Fruit fly (Drosophila melanogaster) whole organism, embryonic: ENCODE results near the gene CG32188.
A peak's percentile ranks its signal among the peaks of the same experiment; 100 is the strongest.

ENCODE experiments used
- Bgb ChIP-seq: fragments of 200-800 bp; sonication (Bioruptor generic); IDR thresholded peaks from 2 replicates; pipeline ENCODE4 v1.3.6; 2022; ENCODE audit warnings: missing biosample characterization, missing genetic modification characterization; ENCODE audit not compliant: partially characterized antibody
- CG10366 ChIP-seq: fragments of 200-800 bp; sonication (Bioruptor generic); IDR thresholded peaks from 2 replicates; pipeline ENCODE4 v1.3.6; 2022; ENCODE audit warnings: missing biosample characterization, missing genetic modification characterization
- CG11696 ChIP-seq: fragments of 200-800 bp; sonication (Bioruptor generic); IDR thresholded peaks from 2 replicates; pipeline ENCODE4 v1.3.6; 2022; ENCODE audit warnings: missing biosample characterization, missing genetic modification characterization
- CG12391 ChIP-seq: fragments of 200-800 bp; sonication (Bioruptor generic); optimal IDR thresholded peaks from 3 replicates; lab custom pipeline; 2018; ENCODE audit warnings: missing biosample characterization, mild to moderate bottlenecking, missing genetic modification characterization, moderate library complexity
- CG15479 ChIP-seq: fragments of 200-800 bp; sonication (Bioruptor generic); optimal IDR thresholded peaks from 3 replicates; lab custom pipeline; 2019; ENCODE audit warnings: missing biosample characterization, mild to moderate bottlenecking, missing genetic modification characterization, moderate library complexity
- CG16779 ChIP-seq: fragments of 200-800 bp; sonication (Bioruptor generic); IDR thresholded peaks from 2 replicates; pipeline ENCODE4 v1.3.6; 2022; ENCODE audit warnings: missing biosample characterization, missing genetic modification characterization
- CG31388 ChIP-seq: fragments of 200-800 bp; sonication (Bioruptor generic); optimal IDR thresholded peaks from 2 replicates; lab custom pipeline; 2016; ENCODE audit warnings: missing biosample characterization, missing genetic modification characterization
- CG32532 ChIP-seq: fragments of 200-800 bp; sonication (Bioruptor generic); IDR thresholded peaks from 2 replicates; pipeline ENCODE4 v1.3.6; 2022; ENCODE audit warnings: missing biosample characterization, missing genetic modification characterization
- CG3281 ChIP-seq: fragments of 200-800 bp; sonication (Bioruptor generic); optimal IDR thresholded peaks from 3 replicates; lab custom pipeline; 2017; ENCODE audit warnings: missing biosample characterization, mild to moderate bottlenecking, missing genetic modification characterization
- CG34224 ChIP-seq: fragments of 200-800 bp; sonication (Bioruptor generic); IDR thresholded peaks from 3 replicates; pipeline ENCODE4 v1.3.6; 2022; ENCODE audit warnings: missing biosample characterization, missing genetic modification characterization; ENCODE audit not compliant: partially characterized antibody
- CG7357 ChIP-seq: fragments of 200-800 bp; sonication (Bioruptor generic); IDR thresholded peaks from 3 replicates; pipeline ENCODE4 v1.3.6; 2022; ENCODE audit warnings: missing biosample characterization, missing genetic modification characterization
- CG9609 ChIP-seq: fragments of 200-800 bp; sonication (Bioruptor generic); optimal IDR thresholded peaks from 3 replicates; lab custom pipeline; 2016; ENCODE audit warnings: missing biosample characterization, missing genetic modification characterization
- D19B ChIP-seq: fragments of 200-800 bp; sonication (Bioruptor generic); optimal IDR thresholded peaks from 2 replicates; lab custom pipeline; 2017; ENCODE audit warnings: missing biosample characterization, mild to moderate bottlenecking, missing genetic modification characterization
- Dbx ChIP-seq: fragments of 200-800 bp; sonication (Bioruptor generic); IDR thresholded peaks from 3 replicates; pipeline ENCODE4 v1.3.6; 2022; ENCODE audit warnings: missing biosample characterization, missing genetic modification characterization
- Drgx ChIP-seq: fragments of 200-800 bp; sonication (Bioruptor generic); IDR thresholded peaks from 2 replicates; pipeline ENCODE4 v1.3.6; 2022; ENCODE audit warnings: missing biosample characterization, missing genetic modification characterization
- E2f2 ChIP-seq: fragments of 200-800 bp; sonication (Bioruptor generic); IDR thresholded peaks from 2 replicates; pipeline ENCODE4 v1.3.6; 2022; ENCODE audit warnings: missing biosample characterization, missing genetic modification characterization
- Elba2 ChIP-seq: fragments of 200-800 bp; sonication (Bioruptor generic); optimal IDR thresholded peaks from 3 replicates; lab custom pipeline; 2016; ENCODE audit warnings: missing biosample characterization, missing genetic modification characterization
- HmgD ChIP-seq: fragments of 200-800 bp; sonication (Bioruptor generic); optimal IDR thresholded peaks from 3 replicates; lab custom pipeline; 2016; ENCODE audit warnings: missing biosample characterization, missing genetic modification characterization
- Hr78 ChIP-seq, 2 experiments: fragments of 200-800 bp in 1 of 2; fragments of >200 bp in 1 of 2; sonication (Bioruptor generic) in 1 of 2; optimal IDR thresholded peaks; 2 replicates each; lab custom pipeline; 2017 to 2019; ENCODE audit warnings: missing biosample characterization in 2 of 2, missing genetic modification characterization in 2 of 2, mild to moderate bottlenecking in 1 of 2, moderate library complexity in 1 of 2
- Hsf ChIP-seq: fragments of 200-800 bp; sonication (Bioruptor generic); optimal IDR thresholded peaks from 3 replicates; lab custom pipeline; 2016; ENCODE audit warnings: missing biosample characterization, missing genetic modification characterization
- MBD-R2 ChIP-seq: fragments of 200-800 bp; sonication (Bioruptor generic); IDR thresholded peaks from 2 replicates; pipeline ENCODE4 v1.3.6; 2022; ENCODE audit warnings: missing biosample characterization, missing genetic modification characterization
- Meics ChIP-seq: fragments of 200-800 bp; sonication (Bioruptor generic); optimal IDR thresholded peaks from 2 replicates; lab custom pipeline; 2017; ENCODE audit warnings: missing biosample characterization, mild to moderate bottlenecking, missing genetic modification characterization
- NFAT ChIP-seq: fragments of 200-800 bp; sonication (Bioruptor generic); IDR thresholded peaks from 2 replicates; pipeline ENCODE4 v1.3.6; 2022; ENCODE audit warnings: missing biosample characterization, missing genetic modification characterization
- Nf-YB ChIP-seq: fragments of 200-800 bp; sonication (Bioruptor generic); optimal IDR thresholded peaks from 3 replicates; lab custom pipeline; 2019; ENCODE audit warnings: missing biosample characterization, mild to moderate bottlenecking, missing genetic modification characterization, moderate library complexity
- Trl ChIP-seq, 3 experiments: fragments of >200 bp in 2 of 3; fragments of 200-800 bp in 1 of 3; sonication (Bioruptor generic) in 1 of 3; optimal IDR thresholded peaks; 2 replicates in 1 of 3; 3 replicates in 2 of 3; lab custom pipeline; 2016 to 2017; ENCODE audit warnings: missing biosample characterization in 1 of 3, missing genetic modification characterization in 1 of 3
- caup ChIP-seq: fragments of 200-800 bp; sonication (Bioruptor generic); optimal IDR thresholded peaks from 3 replicates; lab custom pipeline; 2017; ENCODE audit warnings: missing biosample characterization, mild to moderate bottlenecking, missing genetic modification characterization, moderate library complexity; ENCODE audit not compliant: severe bottlenecking
- chinmo ChIP-seq: fragments of 200-800 bp; sonication (Bioruptor generic); IDR thresholded peaks from 4 replicates; pipeline ENCODE4 v1.3.6; 2022; ENCODE audit warnings: missing biosample characterization, missing genetic modification characterization; ENCODE audit not compliant: partially characterized antibody
- ci ChIP-seq: fragments of 200-800 bp; sonication (Bioruptor generic); IDR thresholded peaks from 3 replicates; pipeline ENCODE4 v1.3.6; 2022; ENCODE audit warnings: missing biosample characterization, missing genetic modification characterization
- crc ChIP-seq: fragments of 200-800 bp; sonication (Bioruptor generic); optimal IDR thresholded peaks from 2 replicates; lab custom pipeline; 2016; ENCODE audit warnings: missing biosample characterization, missing genetic modification characterization
- dimm ChIP-seq: fragments of 200-800 bp; sonication (Bioruptor generic); IDR thresholded peaks from 2 replicates; pipeline ENCODE4 v1.3.6; 2022; ENCODE audit warnings: missing biosample characterization, missing genetic modification characterization
- emc ChIP-seq: fragments of 200-800 bp; sonication (Bioruptor generic); optimal IDR thresholded peaks from 2 replicates; lab custom pipeline; 2016; ENCODE audit warnings: missing biosample characterization, missing genetic modification characterization
- h ChIP-seq: fragments of >200 bp; optimal IDR thresholded peaks from 2 replicates; lab custom pipeline; 2017
- hb ChIP-seq: fragments of 200-800 bp; sonication (Bioruptor generic); IDR thresholded peaks from 3 replicates; pipeline ENCODE4 v1.3.6; 2022; ENCODE audit warnings: missing biosample characterization, missing genetic modification characterization; ENCODE audit not compliant: partially characterized antibody
- her ChIP-seq: fragments of 200-800 bp; sonication (Bioruptor generic); optimal IDR thresholded peaks from 2 replicates; lab custom pipeline; 2016; ENCODE audit warnings: missing biosample characterization, missing genetic modification characterization
- lmd ChIP-seq: fragments of 200-800 bp; sonication (Bioruptor generic); IDR thresholded peaks from 2 replicates; pipeline ENCODE4 v1.3.6; 2022; ENCODE audit warnings: missing biosample characterization, missing genetic modification characterization
- org-1 ChIP-seq: fragments of 200-800 bp; sonication (Bioruptor generic); optimal IDR thresholded peaks from 2 replicates; lab custom pipeline; 2017; ENCODE audit warnings: missing biosample characterization, missing genetic modification characterization
- peb ChIP-seq: fragments of 200-800 bp; sonication (Bioruptor generic); IDR thresholded peaks from 2 replicates; pipeline ENCODE4 v1.3.6; 2022; ENCODE audit warnings: missing biosample characterization, missing genetic modification characterization
- pho ChIP-seq: fragments of 200-800 bp; sonication (Bioruptor generic); optimal IDR thresholded peaks from 2 replicates; lab custom pipeline; 2016; ENCODE audit warnings: missing biosample characterization, missing genetic modification characterization
- pzg ChIP-seq: fragments of 200-800 bp; sonication (Bioruptor generic); optimal IDR thresholded peaks from 3 replicates; lab custom pipeline; 2018; ENCODE audit warnings: missing biosample characterization, mild to moderate bottlenecking, missing genetic modification characterization, moderate library complexity
- repo ChIP-seq: fragments of 200-800 bp; sonication (Bioruptor generic); optimal IDR thresholded peaks from 2 replicates; lab custom pipeline; 2016; ENCODE audit warnings: missing biosample characterization, missing genetic modification characterization
- row ChIP-seq: fragments of 200-800 bp; sonication (Bioruptor generic); IDR thresholded peaks from 3 replicates; pipeline ENCODE4 v1.3.6; 2022; ENCODE audit warnings: missing biosample characterization, missing genetic modification characterization
- scrt ChIP-seq: fragments of 200-800 bp; sonication (Bioruptor generic); optimal IDR thresholded peaks from 2 replicates; lab custom pipeline; 2018; ENCODE audit warnings: missing biosample characterization, mild to moderate bottlenecking, missing genetic modification characterization, moderate library complexity
- sd ChIP-seq: fragments of 200-800 bp; sonication (Bioruptor generic); optimal IDR thresholded peaks from 3 replicates; lab custom pipeline; 2018; ENCODE audit warnings: missing biosample characterization, mild to moderate bottlenecking, missing genetic modification characterization, moderate library complexity
- sob ChIP-seq: fragments of 200-800 bp; sonication (Bioruptor generic); IDR thresholded peaks from 2 replicates; pipeline ENCODE4 v1.3.6; 2022; ENCODE audit warnings: missing biosample characterization, missing genetic modification characterization
- sug ChIP-seq: fragments of 200-800 bp; optimal IDR thresholded peaks from 2 replicates; lab custom pipeline; 2019; ENCODE audit warnings: missing biosample characterization, mild to moderate bottlenecking, missing genetic modification characterization, moderate library complexity
- tll ChIP-seq, 2 experiments: fragments of 200-800 bp in 1 of 2; fragments of >200 bp in 1 of 2; sonication (Bioruptor generic) in 1 of 2; optimal IDR thresholded peaks; 2 replicates each; lab custom pipeline; 2017 to 2019; ENCODE audit warnings: missing biosample characterization in 2 of 2, missing genetic modification characterization in 2 of 2, mild to moderate bottlenecking in 1 of 2, moderate library complexity in 1 of 2
- tna ChIP-seq: fragments of 200-800 bp; sonication (Bioruptor generic); IDR thresholded peaks from 2 replicates; pipeline ENCODE4 v1.3.6; 2022; ENCODE audit warnings: missing biosample characterization, missing genetic modification characterization; ENCODE audit not compliant: partially characterized antibody
- unc-4 ChIP-seq: fragments of 200-800 bp; sonication (Bioruptor generic); IDR thresholded peaks from 2 replicates; pipeline ENCODE4 v1.3.6; 2022; ENCODE audit warnings: missing biosample characterization, missing genetic modification characterization; ENCODE audit not compliant: partially characterized antibody
- vnd ChIP-seq: fragments of 200-800 bp; sonication (Bioruptor generic); IDR thresholded peaks from 3 replicates; pipeline ENCODE4 v1.3.6; 2022; ENCODE audit warnings: missing biosample characterization, missing genetic modification characterization; ENCODE audit not compliant: partially characterized antibody
- wor ChIP-seq: fragments of 200-800 bp; sonication (Bioruptor generic); IDR thresholded peaks from 2 replicates; pipeline ENCODE4 v1.3.6; 2022; ENCODE audit warnings: missing biosample characterization, missing genetic modification characterization

CG32188 gene

dm6 chr3L:17841085-17841606 lies 7.7 kb upstream of the CG32188 start, which contains the start of gene CG5577 (continued):
- TF ChIP-seq CG11696 (GFP tag; lab: Robert Waterston, UW) (no peak), unc-4 (peak; percentile 75), org-1 (no peak), sd (tag; lab: Kevin White, UChicago) (no peak), emc (GFP tag; lab: Kevin White, UChicago) (no peak), Dbx (peak; percentile 62; the same call in 1 of the 3 replicates), Bgb (GFP tag; lab: Robert Waterston, UW) (peak; percentile 74), Drgx (GFP tag; lab: Robert Waterston, UW) (no peak), D19B (GFP tag; lab: Kevin White, UChicago) (no peak), caup (GFP tag; lab: Kevin White, UChicago) (peak; percentile 50), CG12391 (tag; lab: Kevin White, UChicago) (no peak), E2f2 (no peak), peb (GFP tag; lab: Robert Waterston, UW) (no peak), her (GFP tag; lab: Kevin White, UChicago) (peak; percentile 12), tll (GFP tag; optimal IDR thresholded peaks at IDR 0.05; lab: Kevin White, UChicago) (no peak), Meics (GFP tag; lab: Kevin White, UChicago) (peak; percentile 40), Nf-YB (peak; percentile 87), CG10366 (GFP tag; lab: Robert Waterston, UW) (no peak), scrt (GFP tag; lab: Kevin White, UChicago) (no peak), CG32532 (peak; percentile 68), hb (GFP tag; lab: Robert Waterston, UW) (no peak), vnd (GFP tag; lab: Robert Waterston, UW) (peak; percentile 60; the same call in 2 of the 3 replicates), ci (GFP tag; lab: Robert Waterston, UW) (no peak), wor (GFP tag; lab: Robert Waterston, UW) (no peak), pzg (GFP tag; lab: Kevin White, UChicago) (peak; percentile 36), h (lab: Kevin White, UChicago) (no peak), Trl (optimal IDR thresholded peaks at IDR 0.05; lab: Kevin White, UChicago) (peak; percentile 38 to 75), Trl (GFP tag; optimal IDR thresholded peaks at IDR 0.05; lab: Kevin White, UChicago) (peak; percentile 9), CG15479 (no peak), CG9609 (no peak), NFAT (no peak), chinmo (peak; percentile 86; the same call in 3 of the 4 replicates), Hr78 (GFP tag; optimal IDR thresholded peaks at IDR 0.05; lab: Kevin White, UChicago) (peak in 1 of 2 experiments; percentile 13), crc (GFP tag; lab: Kevin White, UChicago) (no peak), CG3281 (GFP tag; lab: Kevin White, UChicago) (peak; percentile 12), Elba2 (GFP tag; lab: Kevin White, UChicago) (no peak), CG7357 (GFP tag; lab: Robert Waterston, UW) (no peak), MBD-R2 (GFP tag; lab: Robert Waterston, UW) (peak; percentile 15; the same call in 1 of the 2 replicates), row (GFP tag; lab: Robert Waterston, UW) (peak; percentile 74), Hsf (GFP tag; lab: Kevin White, UChicago) (peak; percentile 7), CG31388 (GFP tag; lab: Kevin White, UChicago) (no peak), HmgD (GFP tag; lab: Kevin White, UChicago) (no peak), dimm (GFP tag; lab: Robert Waterston, UW) (no peak), pho (GFP tag; lab: Kevin White, UChicago) (peak; percentile 11), sob (GFP tag; lab: Robert Waterston, UW) (no peak; the same call in 1 of the 2 replicates), tna (GFP tag; lab: Robert Waterston, UW) (peak; percentile 42; the same call in 1 of the 2 replicates), sug (tag; lab: Kevin White, UChicago) (peak; percentile 74), CG16779 (GFP tag; lab: Robert Waterston, UW) (no peak), lmd (peak; percentile 15; the same call in 1 of the 2 replicates), CG34224 (peak; percentile 60), repo (GFP tag; lab: Kevin White, UChicago) (no peak)
